Worm (Caenorhabditis elegans): Measurements from ENCODE around the gene srg-15.

srg-15 gene

ce11 chrII:8658835-8659234 is 51.4 kb downstream of the srg-15 start, which contains the start of gene atg-10:
Gene atg-10, plus strand, starts transcription at chrII:8659135.
- TF ChIP-seq sox-2 (GFP tag; IDR thresholded peaks at IDR 0.05) (no peak), ceh-22 (tag; optimal IDR thresholded peaks at IDR 0.05) (no peak), fkh-10 (GFP tag; optimal IDR thresholded peaks at IDR 0.05) (no peak), hlh-8 (tag; optimal IDR thresholded peaks at IDR 0.05) (no peak), che-1 (tag; optimal IDR thresholded peaks at IDR 0.05) (no peak), nfya-1 (tag; optimal IDR thresholded peaks at IDR 0.05) (no peak)

All from whole organism, late embryonic.